Worm (Caenorhabditis elegans): ENCODE results near the gene poml-1.
A peak's percentile ranks its signal among the peaks of the same experiment; 100 is the strongest.

poml-1 gene

ce11 chrX:13722821-13723220 lies at the start of gene poml-1:
Gene poml-1 (minus strand): TSS chrX:13722921.
- TF ChIP-seq lin-13 (GFP tag; optimal IDR thresholded peaks at IDR 0.05) (no peak), unc-30 (tag; optimal IDR thresholded peaks at IDR 0.05) (no peak), jun-1 (tag; optimal IDR thresholded peaks at IDR 0.05) (no peak), nhr-237 (tag; optimal IDR thresholded peaks at IDR 0.05) (no peak), mdl-1 (tag; optimal IDR thresholded peaks at IDR 0.05) (no peak), efl-1 (optimal IDR thresholded peaks at IDR 0.05) (no peak), efl-1 (GFP tag; optimal IDR thresholded peaks at IDR 0.05 in 1 of 2) (no peak), nhr-11 (tag; optimal IDR thresholded peaks at IDR 0.05) (no peak), nhr-47 (tag; optimal IDR thresholded peaks at IDR 0.05) (no peak), ceh-88 (GFP tag; IDR thresholded peaks at IDR 0.05) (no peak), fkh-4 (tag; optimal IDR thresholded peaks at IDR 0.05; ENCODE audit: borderline replicate concordance) (no peak), isw-1 (GFP tag; IDR thresholded peaks at IDR 0.05) (no peak), sup-37 (GFP tag; optimal IDR thresholded peaks at IDR 0.05) (no peak), unc-86 (tag; optimal IDR thresholded peaks at IDR 0.05) (no peak), unc-98 (GFP tag; IDR thresholded peaks at IDR 0.05) (no peak), lir-3 (tag; optimal IDR thresholded peaks at IDR 0.05; ENCODE audit: poor library complexity) (no peak), nhr-85 (tag) (no peak), sox-4 (tag; optimal IDR thresholded peaks at IDR 0.05) (no peak), nhr-19 (GFP tag; conservative IDR thresholded peaks at IDR 0.05) (no peak), hlh-4 (tag; optimal IDR thresholded peaks at IDR 0.05) (no peak), zip-4 (GFP tag; optimal IDR thresholded peaks at IDR 0.05) (no peak)

- TF ChIP-seq mep-1 (tag; optimal IDR thresholded peaks at IDR 0.05) (peak; percentile 18), lin-35 (GFP tag; optimal IDR thresholded peaks at IDR 0.05) (no peak), Y116A8C.19 (tag; optimal IDR thresholded peaks at IDR 0.05; ENCODE audit: borderline replicate concordance) (no peak), ama-1 (optimal IDR thresholded peaks at IDR 0.05) (no peak), nhr-47 (tag; optimal IDR thresholded peaks at IDR 0.05) (no peak), lin-14 (GFP tag; optimal IDR thresholded peaks at IDR 0.05) (peak; percentile 62), lin-13 (GFP tag; optimal IDR thresholded peaks at IDR 0.05) (no peak), zip-4 (GFP tag; optimal IDR thresholded peaks at IDR 0.05) (no peak), nhr-76 (tag; optimal IDR thresholded peaks at IDR 0.05) (no peak), fkh-10 (GFP tag; optimal IDR thresholded peaks at IDR 0.05) (peak; percentile 18), nhr-11 (tag; optimal IDR thresholded peaks at IDR 0.05) (no peak), dpl-1 (GFP tag; optimal IDR thresholded peaks at IDR 0.05) (no peak), tlp-1 (tag; optimal IDR thresholded peaks at IDR 0.05) (no peak), skn-1 (tag; optimal IDR thresholded peaks at IDR 0.05) (no peak), vab-15 (tag; optimal IDR thresholded peaks at IDR 0.05) (no peak), ets-5 (GFP tag; IDR thresholded peaks at IDR 0.05) (no peak), unc-86 (tag; optimal IDR thresholded peaks at IDR 0.05) (peak; percentile 11)
Measured at ce11 chrX:13770508-13770978, 47.8 kb upstream of the poml-1 start, which contains the start of gene nkb-3. Gene nkb-3 (minus strand): TSS chrX:13770558.

- TF ChIP-seq nhr-28 (tag; optimal IDR thresholded peaks at IDR 0.05) (no peak), elt-2 (tag; optimal IDR thresholded peaks at IDR 0.05) (no peak), mef-2 (tag; optimal IDR thresholded peaks at IDR 0.05) (peak; percentile 33), ama-1 (optimal IDR thresholded peaks at IDR 0.05) (no peak), nhr-77 (tag; optimal IDR thresholded peaks at IDR 0.05) (no peak), hpl-2 (GFP tag; optimal IDR thresholded peaks at IDR 0.05) (no peak), grh-1 (GFP tag; IDR thresholded peaks at IDR 0.05) (no peak), pax-3 (tag; optimal IDR thresholded peaks at IDR 0.05) (no peak), nhr-237 (tag; optimal IDR thresholded peaks at IDR 0.05) (no peak), hlh-17 (GFP tag; optimal IDR thresholded peaks at IDR 0.05; ENCODE audit: borderline replicate concordance) (no peak), jun-1 (tag; optimal IDR thresholded peaks at IDR 0.05) (no peak), ets-5 (GFP tag; IDR thresholded peaks at IDR 0.05) (no peak), ceh-8 (GFP tag; optimal IDR thresholded peaks at IDR 0.05) (peak; percentile 12), nhr-90 (tag; optimal IDR thresholded peaks at IDR 0.05; ENCODE audit: poor library complexity) (no peak), zag-1 (tag; optimal IDR thresholded peaks at IDR 0.05) (peak; percentile 63), fos-1 (tag; optimal IDR thresholded peaks at IDR 0.05) (peak; percentile 7), fkh-10 (GFP tag; optimal IDR thresholded peaks at IDR 0.05) (peak; percentile 88), mep-1 (tag; optimal IDR thresholded peaks at IDR 0.05) (peak; percentile 54), lsy-2 (tag; optimal IDR thresholded peaks at IDR 0.05) (peak; percentile 14 to 61), pag-3 (tag; optimal IDR thresholded peaks at IDR 0.05; ENCODE audit: borderline replicate concordance, insufficient read depth) (no peak), sup-37 (GFP tag; optimal IDR thresholded peaks at IDR 0.05) (no peak), unc-62 (GFP tag; optimal IDR thresholded peaks at IDR 0.05) (no peak), aly-2 (tag; optimal IDR thresholded peaks at IDR 0.05) (no peak), rnt-1 (tag; optimal IDR thresholded peaks at IDR 0.05) (peak; percentile 18), unc-98 (GFP tag; IDR thresholded peaks at IDR 0.05) (no peak)
Measured at ce11 chrX:13768562-13768961, 45.8 kb upstream of the poml-1 start.
